Worm (Caenorhabditis elegans): ENCODE data around the gene aqp-11.

ce11 chrIII:13630708-13631107 lies 42.4 kb upstream of the aqp-11 start, which contains the start of gene arrd-17:
- TF ChIP-seq sox-4 (tag; optimal IDR thresholded peaks at IDR 0.05) (no peak), dmd-4 (tag; optimal IDR thresholded peaks at IDR 0.05; ENCODE audit: borderline replicate concordance) (no peak)

All from whole organism, late embryonic.